Fruit fly (Drosophila melanogaster) whole organism, embryonic: Measurements from ENCODE around the gene CG5934.

Source experiments
- Ada2b ChIP-seq: fragments of 200-800 bp; sonication (Bioruptor generic); IDR thresholded peaks from 2 replicates; pipeline ENCODE4 v1.3.6; 2022; ENCODE audit warnings: missing biosample characterization, missing genetic modification characterization
- Aef1 ChIP-seq: fragments of 200-800 bp; sonication (Bioruptor generic); IDR thresholded peaks from 3 replicates; pipeline ENCODE4 v1.3.6; 2022; ENCODE audit warnings: missing biosample characterization, missing genetic modification characterization
- CG11696 ChIP-seq: fragments of 200-800 bp; sonication (Bioruptor generic); IDR thresholded peaks from 2 replicates; pipeline ENCODE4 v1.3.6; 2022; ENCODE audit warnings: missing biosample characterization, missing genetic modification characterization
- CG12236 ChIP-seq: fragments of 200-800 bp; sonication (Bioruptor generic); optimal IDR thresholded peaks from 2 replicates; lab custom pipeline; 2016; ENCODE audit warnings: missing biosample characterization, missing genetic modification characterization
- CG1233 ChIP-seq: fragments of 200-800 bp; sonication (Bioruptor generic); optimal IDR thresholded peaks from 4 replicates; lab custom pipeline; 2018; ENCODE audit warnings: missing biosample characterization, mild to moderate bottlenecking, missing genetic modification characterization
- CG15601 ChIP-seq: fragments of 200-800 bp; sonication (Bioruptor generic); optimal IDR thresholded peaks from 3 replicates; lab custom pipeline; 2019; ENCODE audit warnings: missing biosample characterization, mild to moderate bottlenecking, missing genetic modification characterization, moderate library complexity
- CG17328 ChIP-seq: fragments of 200-800 bp; sonication (Bioruptor generic); IDR thresholded peaks from 2 replicates; pipeline ENCODE4 v1.3.6; 2022; ENCODE audit warnings: missing biosample characterization, missing genetic modification characterization
- CG2875 ChIP-seq: fragments of 200-800 bp; sonication (Bioruptor generic); optimal IDR thresholded peaks from 2 replicates; lab custom pipeline; 2017; ENCODE audit warnings: missing biosample characterization, mild to moderate bottlenecking, missing genetic modification characterization, missing genetic modification reagents
- CG30403 ChIP-seq: fragments of 200-800 bp; sonication (Bioruptor generic); optimal IDR thresholded peaks from 3 replicates; lab custom pipeline; 2016; ENCODE audit warnings: missing biosample characterization, missing genetic modification characterization
- CG34376 ChIP-seq: fragments of 200-800 bp; sonication (Bioruptor generic); optimal IDR thresholded peaks from 2 replicates; lab custom pipeline; 2018; ENCODE audit warnings: missing biosample characterization, mild to moderate bottlenecking, missing genetic modification characterization
- CG4617 ChIP-seq: fragments of 200-800 bp; sonication (Bioruptor generic); optimal IDR thresholded peaks from 3 replicates; lab custom pipeline; 2016; ENCODE audit warnings: missing biosample characterization, missing genetic modification characterization, borderline replicate concordance
- CG4730 ChIP-seq: fragments of 200-800 bp; sonication (Bioruptor generic); IDR thresholded peaks from 2 replicates; pipeline ENCODE4 v1.3.6; 2022; ENCODE audit warnings: missing biosample characterization, missing genetic modification characterization
- CG4854 ChIP-seq: fragments of 200-800 bp; sonication (Bioruptor generic); optimal IDR thresholded peaks from 2 replicates; lab custom pipeline; 2016; ENCODE audit warnings: missing biosample characterization, missing genetic modification characterization, inconsistent platforms
- CG6791 ChIP-seq: fragments of 200-800 bp; sonication (Bioruptor generic); IDR thresholded peaks from 3 replicates; pipeline ENCODE4 v1.3.6; 2022; ENCODE audit warnings: missing biosample characterization, missing genetic modification characterization; ENCODE audit not compliant: partially characterized antibody
- CG7271 ChIP-seq: fragments of 200-800 bp; sonication (Bioruptor generic); optimal IDR thresholded peaks from 2 replicates; lab custom pipeline; 2018; ENCODE audit warnings: missing biosample characterization, mild to moderate bottlenecking, missing genetic modification characterization, moderate library complexity
- CG7928 ChIP-seq: fragments of 200-800 bp; sonication (Bioruptor generic); optimal IDR thresholded peaks from 2 replicates; lab custom pipeline; 2017; ENCODE audit warnings: missing biosample characterization, mild to moderate bottlenecking, missing genetic modification characterization
- D19A ChIP-seq: fragments of 200-800 bp; optimal IDR thresholded peaks from 3 replicates; lab custom pipeline; 2019; ENCODE audit warnings: missing biosample characterization, mild to moderate bottlenecking, missing genetic modification characterization, moderate library complexity
- D19B ChIP-seq: fragments of 200-800 bp; sonication (Bioruptor generic); optimal IDR thresholded peaks from 2 replicates; lab custom pipeline; 2017; ENCODE audit warnings: missing biosample characterization, mild to moderate bottlenecking, missing genetic modification characterization
- Dfd ChIP-seq, 2 experiments: fragments of >200 bp; optimal IDR thresholded peaks; 2 replicates each; lab custom pipeline; 2017; ENCODE audit warnings: missing biosample characterization in 2 of 2, missing genetic modification characterization in 2 of 2
- Fer3 ChIP-seq: fragments of 200-800 bp; sonication (Bioruptor generic); optimal IDR thresholded peaks from 2 replicates; lab custom pipeline; 2018; ENCODE audit warnings: missing biosample characterization, mild to moderate bottlenecking, missing genetic modification characterization, moderate library complexity
- Stat92E ChIP-seq, 3 experiments: fragments of >200 bp in 2 of 3; fragments of 200-800 bp in 1 of 3; sonication (Bioruptor generic) in 1 of 3; optimal IDR thresholded peaks; 2 replicates each; lab custom pipeline; 2017 to 2019; ENCODE audit warnings: missing biosample characterization in 3 of 3, missing genetic modification characterization in 3 of 3, mild to moderate bottlenecking in 1 of 3, moderate library complexity in 1 of 3
- Vsx1 ChIP-seq: fragments of 200-800 bp; sonication (Bioruptor generic); optimal IDR thresholded peaks from 2 replicates; lab custom pipeline; 2017; ENCODE audit warnings: missing biosample characterization, mild to moderate bottlenecking, missing genetic modification characterization, missing genetic modification reagents
- Xrp1 ChIP-seq: fragments of 200-800 bp; sonication (Bioruptor generic); IDR thresholded peaks from 2 replicates; pipeline ENCODE4 v1.3.6; 2022; ENCODE audit warnings: missing biosample characterization, missing genetic modification characterization
- ab ChIP-seq: fragments of 200-800 bp; sonication (Bioruptor generic); optimal IDR thresholded peaks from 2 replicates; lab custom pipeline; 2016; ENCODE audit warnings: missing biosample characterization, missing genetic modification characterization
- chif ChIP-seq, 2 experiments: fragments of 200-800 bp; sonication (Bioruptor generic); optimal IDR thresholded peaks; 3 replicates each; lab custom pipeline; 2016; ENCODE audit warnings: missing biosample characterization in 2 of 2, missing genetic modification characterization in 2 of 2
- ci ChIP-seq: fragments of 200-800 bp; sonication (Bioruptor generic); IDR thresholded peaks from 3 replicates; pipeline ENCODE4 v1.3.6; 2022; ENCODE audit warnings: missing biosample characterization, missing genetic modification characterization
- fd102C ChIP-seq: fragments of 200-800 bp; sonication (Bioruptor generic); optimal IDR thresholded peaks from 2 replicates; lab custom pipeline; 2018; ENCODE audit warnings: missing biosample characterization, mild to moderate bottlenecking, missing genetic modification characterization, moderate library complexity
- gfzf ChIP-seq: fragments of 200-800 bp; sonication (Bioruptor generic); optimal IDR thresholded peaks from 2 replicates; lab custom pipeline; 2016; ENCODE audit warnings: missing biosample characterization, mild to moderate bottlenecking, missing genetic modification characterization, moderate library complexity
- hkb ChIP-seq, 2 experiments: fragments of 200-800 bp in 1 of 2; fragments of >200 bp in 1 of 2; sonication (Bioruptor generic) in 1 of 2; IDR thresholded peaks in 1 of 2; optimal IDR thresholded peaks in 1 of 2; 2 replicates each; pipeline versions ENCODE4 v1.3.6 to Lab custom; 2017 to 2022; ENCODE audit warnings: missing biosample characterization in 1 of 2, missing genetic modification characterization in 1 of 2
- jing ChIP-seq: fragments of 200-800 bp; sonication (Bioruptor generic); optimal IDR thresholded peaks from 2 replicates; lab custom pipeline; 2018; ENCODE audit warnings: missing biosample characterization, mild to moderate bottlenecking, missing genetic modification characterization
- luna ChIP-seq: fragments of 200-800 bp; sonication (Bioruptor generic); optimal IDR thresholded peaks from 2 replicates; lab custom pipeline; 2016; ENCODE audit warnings: missing biosample characterization, missing genetic modification characterization
- nerfin-2 ChIP-seq: fragments of 200-800 bp; sonication (Bioruptor generic); IDR thresholded peaks from 2 replicates; pipeline ENCODE4 v1.3.6; 2022; ENCODE audit warnings: missing biosample characterization, missing genetic modification characterization; ENCODE audit not compliant: partially characterized antibody
- pita ChIP-seq: fragments of 200-800 bp; sonication (Bioruptor generic); optimal IDR thresholded peaks from 2 replicates; lab custom pipeline; 2017; ENCODE audit warnings: missing biosample characterization, mild to moderate bottlenecking, missing genetic modification characterization
- psq ChIP-seq: fragments of 200-800 bp; sonication (Bioruptor generic); optimal IDR thresholded peaks from 2 replicates; lab custom pipeline; 2017; ENCODE audit warnings: missing biosample characterization, missing genetic modification characterization
- row ChIP-seq: fragments of 200-800 bp; sonication (Bioruptor generic); IDR thresholded peaks from 3 replicates; pipeline ENCODE4 v1.3.6; 2022; ENCODE audit warnings: missing biosample characterization, missing genetic modification characterization
- sens ChIP-seq: fragments of 200-800 bp; sonication (Bioruptor generic); peaks from one replicate; lab custom pipeline; 2016; ENCODE audit warnings: missing biosample characterization, missing genetic modification characterization
- sima ChIP-seq: fragments of 200-800 bp; sonication (Bioruptor generic); optimal IDR thresholded peaks from 2 replicates; lab custom pipeline; 2016; ENCODE audit warnings: missing biosample characterization, missing genetic modification characterization
- zfh1 ChIP-seq: fragments of 200-800 bp; sonication (Bioruptor generic); IDR thresholded peaks from 3 replicates; pipeline ENCODE4 v1.3.6; 2022; ENCODE audit warnings: missing biosample characterization, missing genetic modification characterization

The CG5934 gene

dm6 chr3R:27240967-27241366 is 32.5 kb upstream of the CG5934 start, which contains the start of gene CG17991:
TSS of gene CG17991 (plus strand) at chr3R:27241267.
- TF ChIP-seq psq (no peak), CG2875 (no peak), CG7271 (tag; lab: Kevin White, UChicago) (no peak), fd102C (no peak), CG4730 (GFP tag; lab: Robert Waterston, UW) (no peak), nerfin-2 (GFP tag; lab: Robert Waterston, UW) (no peak), CG1233 (GFP tag; lab: Kevin White, UChicago) (no peak), CG34376 (no peak), CG30403 (GFP tag; lab: Kevin White, UChicago) (no peak), D19B (GFP tag; lab: Kevin White, UChicago) (no peak), Vsx1 (GFP tag; lab: Kevin White, UChicago) (no peak), Dfd (GFP tag; optimal IDR thresholded peaks at IDR 0.05; lab: Kevin White, UChicago) (no peak), CG6791 (no peak), Fer3 (no peak), CG4854 (no peak), CG7928 (GFP tag; lab: Kevin White, UChicago) (no peak)

- TF ChIP-seq CG11696 (GFP tag; lab: Robert Waterston, UW) (0 out of 2 replicates have a peak, but pooled peaks have one; percentile 8), Stat92E (GFP tag; optimal IDR thresholded peaks at IDR 0.05; lab: Kevin White, UChicago) (no peak), Ada2b (GFP tag; lab: Robert Waterston, UW) (no peak), hkb (optimal IDR thresholded peaks at IDR 0.05; lab: Kevin White, UChicago) (no peak), hkb (GFP tag; IDR thresholded peaks at IDR 0.05; lab: Robert Waterston, UW) (0 out of 2 replicates have a peak, but pooled peaks have one; percentile 18), luna (GFP tag; lab: Kevin White, UChicago) (no peak), chif (GFP tag; optimal IDR thresholded peaks at IDR 0.05; lab: Kevin White, UChicago) (no peak), ab (GFP tag; lab: Kevin White, UChicago) (no peak), gfzf (no peak), ci (0 out of 3 replicates have a peak, but pooled peaks have one; percentile 16), CG12236 (no peak), sima (GFP tag; lab: Kevin White, UChicago) (no peak), Xrp1 (GFP tag; lab: Robert Waterston, UW) (peak; percentile 35; the same call in 1 of the 2 replicates), CG4617 (GFP tag; lab: Kevin White, UChicago) (no peak), jing (GFP tag; lab: Kevin White, UChicago) (no peak), pita (GFP tag; lab: Kevin White, UChicago) (no peak), zfh1 (no peak), sens (GFP tag; lab: Kevin White, UChicago) (peak; percentile 82), Aef1 (GFP tag; lab: Robert Waterston, UW) (no peak), D19B (GFP tag; lab: Kevin White, UChicago) (peak; percentile 16), CG15601 (tag; lab: Kevin White, UChicago) (peak; percentile 9), CG17328 (GFP tag; lab: Robert Waterston, UW) (peak; percentile 42; the same call in 1 of the 2 replicates), D19A (tag; lab: Kevin White, UChicago) (peak; percentile 97), row (GFP tag; lab: Robert Waterston, UW) (peak; percentile 26; the same call in 2 of the 3 replicates)
Measured at dm6 chr3R:27244412-27244741, 29.1 kb upstream of the CG5934 start.
